Worm (Caenorhabditis elegans) whole organism, early embryonic: Measurements from ENCODE around the gene Y42G9A.1.

Experiments
- B0310.2 ChIP-seq: sonication (generic microtip); optimal IDR thresholded peaks from 2 replicates; lab custom pipeline; 2016; ENCODE audit warnings: mild to moderate bottlenecking, missing genetic modification characterization, missing compliant biosample characterization
- ama-1 ChIP-seq: fragments of 150-350 bp; optimal IDR thresholded peaks from 2 replicates; lab custom pipeline; 2014
- ets-7 ChIP-seq: sonication (generic microtip); optimal IDR thresholded peaks from 2 replicates; lab custom pipeline; 2016; ENCODE audit warnings: missing genotype, missing genetic modification characterization, missing compliant biosample characterization
- pes-1 ChIP-seq: fragments of 200-800 bp; sonication (Bioruptor generic); IDR thresholded peaks from 2 replicates; pipeline ENCODE4 v1.3.6; 2022; ENCODE audit warnings: missing genetic modification reagents, missing genetic modification characterization, missing compliant biosample characterization
- scrt-1 ChIP-seq: fragments of 200-800 bp; sonication (Bioruptor generic); IDR thresholded peaks from 2 replicates; pipeline ENCODE4 v1.3.6; 2022; ENCODE audit warnings: missing genetic modification characterization, missing compliant biosample characterization
- tbx-37 ChIP-seq: fragments of 200-800 bp; sonication (Bioruptor generic); conservative IDR thresholded peaks from 2 replicates; pipeline ENCODE4 v1.3.6; 2022; ENCODE audit warnings: missing genetic modification reagents, missing genetic modification characterization, missing compliant biosample characterization

ce11 chrIII:6146797-6147196, 3.0 kb upstream of the Y42G9A.1 start:
- TF ChIP-seq ama-1 (lab: Kevin White, UChicago), result no peak
- TF ChIP-seq scrt-1 (GFP tag; lab: Robert Waterston, UW), result no peak
- no peak for TF ChIP-seq tbx-37 (GFP tag; lab: Robert Waterston, UW)
- TF ChIP-seq pes-1, result no peak
- TF ChIP-seq ets-7 (tag; lab: Kevin White, UChicago), result no peak
- no peak for TF ChIP-seq B0310.2 (tag; lab: Kevin White, UChicago)
